Fruit fly (Drosophila melanogaster): Measurements from ENCODE around the gene Cht7.

Cht7 gene

DNA sequence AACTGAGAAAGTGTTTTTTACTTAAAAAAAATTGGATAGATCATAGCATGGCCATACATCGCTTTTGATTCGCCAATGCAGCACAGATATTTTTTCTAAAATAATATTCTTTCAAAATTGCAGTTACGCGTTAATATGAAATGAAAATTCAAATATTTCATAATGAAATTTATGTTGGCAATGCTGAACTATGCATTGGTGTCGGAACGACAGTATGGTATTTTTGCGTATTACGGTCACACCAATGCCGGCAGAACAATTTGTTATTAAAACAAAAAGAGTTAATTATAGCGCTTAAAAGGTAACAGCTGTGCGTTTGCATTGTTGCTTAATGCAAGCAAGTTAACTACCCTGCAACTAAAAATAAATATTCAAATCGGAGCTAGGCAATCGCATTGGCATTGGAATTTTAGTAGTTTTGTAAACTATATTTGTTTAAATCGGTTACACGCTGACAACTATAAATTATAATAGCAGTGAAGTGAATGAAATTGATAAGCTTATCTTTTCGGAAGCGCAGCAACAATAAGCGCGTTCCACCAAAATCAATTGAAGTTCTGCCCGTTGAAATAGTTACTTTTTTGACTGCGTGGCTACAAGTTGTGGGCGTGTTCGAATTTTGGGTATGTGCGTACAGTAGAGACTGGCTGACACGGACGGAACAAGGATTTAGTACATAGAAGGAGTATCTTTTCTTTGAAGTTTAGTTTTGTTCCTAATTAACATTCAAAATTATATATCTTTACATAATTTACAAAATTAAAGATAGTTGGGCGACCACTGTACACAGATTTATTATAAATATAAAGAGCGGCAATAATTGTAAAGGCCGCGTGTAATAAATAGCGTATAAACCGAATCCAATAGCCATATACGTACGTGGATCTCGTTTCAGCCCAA lies 64.4 kb downstream of the Cht7 start, which contains the start of gene Prx4 (continued):
- 0 out of 2 replicates have a peak, but pooled peaks have one; percentile 30 for TF ChIP-seq wdn (GFP tag; IDR thresholded peaks at IDR 0.05)
- peak; percentile 19 for TF ChIP-seq kah (GFP tag; optimal IDR thresholded peaks at IDR 0.05)
- TF ChIP-seq crc (GFP tag; optimal IDR thresholded peaks at IDR 0.05): no peak
- peak; percentile 88; the same call in 1 of the 2 replicates for TF ChIP-seq vvl (GFP tag; IDR thresholded peaks at IDR 0.05)
- TF ChIP-seq CG14965 (GFP tag; optimal IDR thresholded peaks at IDR 0.05; ENCODE audit: borderline replicate concordance): no peak
- peak; percentile 35 for TF ChIP-seq CG17568 (GFP tag; optimal IDR thresholded peaks at IDR 0.05)
- peak; percentile 33 for TF ChIP-seq schlank (tag; optimal IDR thresholded peaks at IDR 0.05)
- peak; percentile 20 for TF ChIP-seq zen (tag; optimal IDR thresholded peaks at IDR 0.05)
- TF ChIP-seq gfzf (GFP tag; optimal IDR thresholded peaks at IDR 0.05): peak; percentile 87
- TF ChIP-seq NFAT (GFP tag; IDR thresholded peaks at IDR 0.05): peak; percentile 69
- TF ChIP-seq rib (GFP tag; IDR thresholded peaks at IDR 0.05): no peak
- peak; percentile 50; the same call in 1 of the 3 replicates for TF ChIP-seq CG17361 (GFP tag; IDR thresholded peaks at IDR 0.05)
- TF ChIP-seq CG12299 (tag; optimal IDR thresholded peaks at IDR 0.05): peak; percentile 42
- peak; percentile 72; the same call in 1 of the 2 replicates for TF ChIP-seq lmd (GFP tag; IDR thresholded peaks at IDR 0.05)
- TF ChIP-seq Asciz (GFP tag; optimal IDR thresholded peaks at IDR 0.05): peak; percentile 69
- peak; percentile 68 for TF ChIP-seq CoRest (tag; optimal IDR thresholded peaks at IDR 0.05)
- TF ChIP-seq CG32767 (GFP tag; IDR thresholded peaks at IDR 0.05): peak; percentile 47
- TF ChIP-seq CG31388 (GFP tag; optimal IDR thresholded peaks at IDR 0.05): no peak
- no peak for TF ChIP-seq sima (GFP tag; optimal IDR thresholded peaks at IDR 0.05)
- peak; percentile 62 for TF ChIP-seq CG32772 (GFP tag; IDR thresholded peaks at IDR 0.05)
- TF ChIP-seq CG18619 (GFP tag; optimal IDR thresholded peaks at IDR 0.05): peak; percentile 47
- peak; percentile 59 for TF ChIP-seq CG13296 (GFP tag; optimal IDR thresholded peaks at IDR 0.05)
- peak; percentile 84 for TF ChIP-seq CG32532 (GFP tag; IDR thresholded peaks at IDR 0.05)
- no peak for TF ChIP-seq Sry-δ (GFP tag; optimal IDR thresholded peaks at IDR 0.05)
- peak; percentile 43 for TF ChIP-seq MTF-1 (GFP tag; optimal IDR thresholded peaks at IDR 0.05; ENCODE audit: borderline replicate concordance)
- peak; percentile 84 for TF ChIP-seq Hmr (GFP tag; optimal IDR thresholded peaks at IDR 0.05)
- TF ChIP-seq Mes4 (GFP tag; optimal IDR thresholded peaks at IDR 0.05): peak; percentile 0
- TF ChIP-seq mirr (GFP tag; optimal IDR thresholded peaks at IDR 0.05): no peak
- peak; percentile 76 for TF ChIP-seq so (GFP tag; IDR thresholded peaks at IDR 0.05)
- no peak for TF ChIP-seq gcm2 (GFP tag; optimal IDR thresholded peaks at IDR 0.05)
- peak; percentile 28 for TF ChIP-seq Nf-YB (GFP tag; optimal IDR thresholded peaks at IDR 0.05)
- peak; percentile 65 for TF ChIP-seq NfI (GFP tag; optimal IDR thresholded peaks at IDR 0.05)
- peak; percentile 78 for TF ChIP-seq CG14441 (GFP tag; IDR thresholded peaks at IDR 0.05)
- peak; percentile 68 for TF ChIP-seq CG9797 (GFP tag; optimal IDR thresholded peaks at IDR 0.05)
- no peak for TF ChIP-seq pb (GFP tag; optimal IDR thresholded peaks at IDR 0.05)
- TF ChIP-seq CG7357 (GFP tag; IDR thresholded peaks at IDR 0.05): peak; percentile 44; the same call in 2 of the 3 replicates
- no peak for TF ChIP-seq en (GFP tag; optimal IDR thresholded peaks at IDR 0.05)
- TF ChIP-seq CG12769 (tag; optimal IDR thresholded peaks at IDR 0.05): peak; percentile 64
- TF ChIP-seq CG31224 (GFP tag; IDR thresholded peaks at IDR 0.05): peak; percentile 51
- no peak for TF ChIP-seq CG2199 (GFP tag; IDR thresholded peaks at IDR 0.05)
- peak; percentile 44 for TF ChIP-seq Hsf (GFP tag; optimal IDR thresholded peaks at IDR 0.05)
- TF ChIP-seq CG5180 (GFP tag; optimal IDR thresholded peaks at IDR 0.05): peak; percentile 25
- TF ChIP-seq CG11696 (GFP tag; IDR thresholded peaks at IDR 0.05): peak; percentile 55; the same call in 1 of the 2 replicates
- TF ChIP-seq CG4820 (GFP tag; optimal IDR thresholded peaks at IDR 0.05): peak; percentile 31
- TF ChIP-seq Elba2 (GFP tag; optimal IDR thresholded peaks at IDR 0.05): no peak
- TF ChIP-seq sob (GFP tag; IDR thresholded peaks at IDR 0.05): peak; percentile 73
- peak; percentile 76 for TF ChIP-seq CG2712 (tag; optimal IDR thresholded peaks at IDR 0.05)
- TF ChIP-seq CG2116 (GFP tag; optimal IDR thresholded peaks at IDR 0.05): no peak
- TF ChIP-seq tio (GFP tag; optimal IDR thresholded peaks at IDR 0.05): peak; percentile 39

Data from whole organism, embryonic.